Worm (Caenorhabditis elegans): ENCODE data around the gene F43C11.16.

- TF ChIP-seq fkh-10 (GFP tag; optimal IDR thresholded peaks at IDR 0.05) (no peak), sea-2 (GFP tag; optimal IDR thresholded peaks at IDR 0.05) (no peak), nhr-76 (tag; optimal IDR thresholded peaks at IDR 0.05) (no peak), unc-62 (GFP tag; optimal IDR thresholded peaks at IDR 0.05) (no peak)
Observed at ce11 chrII:2352546-2352945, 7.3 kb downstream of the F43C11.16 start, which contains the start of gene F43C11.10.

Measured in whole organism, L3 larva.